Fruit fly (Drosophila melanogaster): ENCODE measurements around the gene CG31909.
A peak's percentile ranks its signal among the peaks of the same experiment; 100 is the strongest.

Gene CG31909

DNA sequence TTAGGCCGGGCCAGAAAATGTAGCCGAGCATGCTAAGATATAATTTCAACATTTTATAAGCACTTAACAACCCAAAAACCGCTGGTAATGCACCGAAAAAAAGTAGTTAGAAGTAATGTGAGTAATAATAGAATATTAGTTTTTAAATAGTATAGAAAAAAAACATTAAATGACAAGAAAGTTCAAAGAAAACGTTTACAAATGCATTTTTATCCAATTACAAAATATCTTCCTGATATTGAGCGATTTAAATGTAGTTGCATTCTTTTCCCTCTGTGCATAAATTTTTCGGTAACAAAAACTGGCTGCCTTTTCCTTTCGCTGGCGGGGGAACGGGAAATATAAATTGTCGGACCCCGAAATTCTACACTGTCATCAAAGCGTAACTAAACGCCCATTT is 45.4 kb downstream of the CG31909 start:
- TF ChIP-seq Eip78C (GFP tag) = peak; percentile 10
- peak; percentile 6 for TF ChIP-seq esn (GFP tag; optimal IDR thresholded peaks at IDR 0.05)
- no peak for TF ChIP-seq CG6854 (GFP tag; optimal IDR thresholded peaks at IDR 0.05)

DNA sequence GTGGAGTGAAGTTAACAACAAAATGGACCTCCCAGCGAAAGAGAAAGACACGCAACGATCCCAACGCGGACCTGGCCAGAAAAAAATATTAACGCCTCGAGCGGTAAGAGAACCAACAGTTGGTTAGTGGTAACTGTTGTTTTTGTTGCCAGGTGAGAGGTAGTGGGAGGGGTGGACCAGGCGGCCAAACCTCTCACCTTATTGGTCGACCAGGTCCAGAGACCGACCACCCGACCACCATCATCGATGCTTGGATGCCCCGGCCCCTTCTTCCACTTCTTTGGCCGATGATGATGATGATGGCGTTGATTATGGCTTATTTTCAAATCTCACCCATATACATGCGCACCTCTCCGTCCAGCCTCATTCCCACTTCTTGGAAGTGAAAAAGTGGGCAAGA is 45.9 kb downstream of the CG31909 start:
- TF ChIP-seq net (GFP tag; optimal IDR thresholded peaks at IDR 0.05) (no peak), Lpt (GFP tag; optimal IDR thresholded peaks at IDR 0.05) (no peak), Sox14 (GFP tag; optimal IDR thresholded peaks at IDR 0.05) (no peak), CG6792 (GFP tag; optimal IDR thresholded peaks at IDR 0.05) (no peak)

dm6 chr2L:7304331-7304730 is 47.0 kb downstream of the CG31909 start:
- TF ChIP-seq Eip93F (GFP tag; optimal IDR thresholded peaks at IDR 0.05) (no peak), fd59A (GFP tag; optimal IDR thresholded peaks at IDR 0.05) (no peak), Ets96B (tag; optimal IDR thresholded peaks at IDR 0.05) (no peak), CG10669 (GFP tag; optimal IDR thresholded peaks at IDR 0.05) (no peak), eg (GFP tag; IDR thresholded peaks at IDR 0.05) (no peak), Blimp-1 (GFP tag; optimal IDR thresholded peaks at IDR 0.05) (no peak)

- TF ChIP-seq CG34406 (GFP tag; optimal IDR thresholded peaks at IDR 0.05) (no peak), CG11762 (GFP tag; optimal IDR thresholded peaks at IDR 0.05; ENCODE audit: insufficient read depth) (no peak), fkh (GFP tag; optimal IDR thresholded peaks at IDR 0.05) (peak; percentile 63), Eip75B (GFP tag; optimal IDR thresholded peaks at IDR 0.05) (peak; percentile 31), Smox (GFP tag; optimal IDR thresholded peaks at IDR 0.05) (no peak), CG9139 (GFP tag; optimal IDR thresholded peaks at IDR 0.05) (no peak), pdm3 (GFP tag; optimal IDR thresholded peaks at IDR 0.05) (peak; percentile 15), CG7368 (GFP tag; optimal IDR thresholded peaks at IDR 0.05) (peak; percentile 7), eg (GFP tag; IDR thresholded peaks at IDR 0.05) (0 out of 3 replicates have a peak, but pooled peaks have one; percentile 21), CG3919 (GFP tag; optimal IDR thresholded peaks at IDR 0.05) (peak; percentile 35), Sox14 (GFP tag; optimal IDR thresholded peaks at IDR 0.05) (peak; percentile 22), OdsH (GFP tag; optimal IDR thresholded peaks at IDR 0.05) (peak; percentile 10), ss (GFP tag; optimal IDR thresholded peaks at IDR 0.05) (peak; percentile 33 to 36), dsx (GFP tag; optimal IDR thresholded peaks at IDR 0.05; ENCODE audit: poor library complexity, severe bottlenecking) (peak; percentile 39), achi (GFP tag; optimal IDR thresholded peaks at IDR 0.05) (no peak), CG1621 (tag; optimal IDR thresholded peaks at IDR 0.05) (peak; percentile 52), CG10669 (GFP tag; optimal IDR thresholded peaks at IDR 0.05) (no peak), CG10631 (GFP tag; optimal IDR thresholded peaks at IDR 0.05) (no peak), svp (GFP tag) (peak; percentile 9), esn (GFP tag; optimal IDR thresholded peaks at IDR 0.05) (peak; percentile 23), CG32006 (GFP tag; optimal IDR thresholded peaks at IDR 0.05) (no peak), Eip78C (GFP tag) (peak; percentile 78)
These were observed 49.5 kb downstream of the CG31909 start, which contains the start of gene wg for dm6 chr2L:7306782-7307181. wg (plus strand) TSS chr2L:7307159.
